Worm (Caenorhabditis elegans): ENCODE data around the gene C17G1.5.

The C17G1.5 gene

DNA sequence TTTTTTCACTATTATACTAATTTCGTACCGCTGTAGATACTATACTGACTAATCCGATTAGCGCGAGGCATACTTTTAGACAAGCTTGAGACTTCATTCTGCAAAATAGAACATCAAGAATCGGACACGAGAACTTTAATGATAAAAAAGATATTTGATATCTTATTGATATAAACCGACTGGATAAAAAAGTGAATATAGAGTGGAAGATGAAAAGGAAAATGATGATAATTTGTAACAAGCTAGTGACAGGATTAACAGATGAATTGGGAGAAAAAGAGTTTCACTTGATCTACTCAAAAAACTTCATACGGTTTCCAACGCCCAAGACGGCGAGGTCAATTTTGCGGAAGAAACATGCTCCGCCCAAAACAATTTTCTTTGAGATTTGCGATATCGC is 10.4 kb downstream of the C17G1.5 start, which contains the start of gene nas-37:
Gene nas-37 (minus strand): TSS at position 101 of the 400 bp plus-strand sequence.
- TF ChIP-seq M03D4.4 (tag; optimal IDR thresholded peaks at IDR 0.05) (no peak), ztf-11 (tag; optimal IDR thresholded peaks at IDR 0.05) (no peak), ceh-39 (tag; optimal IDR thresholded peaks at IDR 0.05) (no peak)

ce11 chrX:9954483-9955041 is 16.0 kb downstream of the C17G1.5 start, which contains the start of gene cysl-1:
Gene cysl-1, minus strand, starts transcription at chrX:9954533.
- peak; percentile 42 for TF ChIP-seq unc-62 (GFP tag; optimal IDR thresholded peaks at IDR 0.05)
- peak; percentile 51 for TF ChIP-seq unc-120 (tag; optimal IDR thresholded peaks at IDR 0.05; ENCODE audit: poor library complexity, severe bottlenecking)
- TF ChIP-seq hlh-1 (tag; optimal IDR thresholded peaks at IDR 0.05): peak; percentile 85
- no peak for TF ChIP-seq mab-5 (tag; optimal IDR thresholded peaks at IDR 0.05)

DNA sequence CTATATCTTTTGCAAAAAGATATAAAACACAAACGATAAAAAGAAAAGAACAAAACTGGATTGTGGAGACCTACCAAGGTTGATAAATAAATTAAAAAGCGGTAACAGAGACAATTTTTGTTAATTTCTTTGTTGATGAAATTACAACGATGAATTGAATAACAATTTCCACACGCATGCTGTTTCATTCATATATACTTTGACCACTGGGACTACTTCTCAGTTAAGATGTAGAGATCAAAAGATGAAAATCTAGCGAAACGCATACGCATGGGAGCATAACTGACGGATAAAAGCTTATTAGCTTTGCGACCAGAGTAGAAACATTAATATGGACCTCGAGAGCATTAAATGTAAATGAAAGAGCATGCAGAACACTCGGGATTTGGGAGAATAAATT is 17.4 kb downstream of the C17G1.5 start:
- TF ChIP-seq ces-1 (GFP tag; optimal IDR thresholded peaks at IDR 0.05) (peak; percentile 66), snpc-4 (tag; optimal IDR thresholded peaks at IDR 0.05) (no peak), unc-120 (tag; optimal IDR thresholded peaks at IDR 0.05; ENCODE audit: poor library complexity, severe bottlenecking) (no peak), cnd-1 (tag; optimal IDR thresholded peaks at IDR 0.05) (no peak)

DNA sequence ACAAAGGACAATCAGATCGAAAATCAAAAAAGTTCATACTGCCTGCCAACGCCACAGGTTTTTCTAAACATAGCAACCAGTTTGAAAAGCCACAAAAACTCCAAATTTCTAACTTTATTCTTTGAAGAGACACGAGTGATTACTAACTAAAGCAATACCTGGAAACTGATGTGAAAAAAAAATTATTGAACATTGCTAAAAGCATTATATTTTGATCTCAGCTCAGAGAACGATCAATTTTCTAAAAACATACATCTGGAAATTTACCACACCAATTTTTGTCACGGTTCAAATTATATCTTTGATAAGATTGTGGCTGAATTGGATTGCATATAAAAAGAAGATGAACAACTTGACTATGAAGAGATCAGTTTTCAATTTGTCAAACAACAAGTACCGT is 18.8 kb downstream of the C17G1.5 start:
- no peak for TF ChIP-seq ztf-11 (tag; optimal IDR thresholded peaks at IDR 0.05)

ce11 chrX:9958561-9958960 is 20.0 kb downstream of the C17G1.5 start, which contains the start of gene ZC506.1:
Gene ZC506.1, plus strand, starts transcription at chrX:9958960.
- TF ChIP-seq ceh-83 (GFP tag; optimal IDR thresholded peaks at IDR 0.05) (no peak), lsy-2 (tag; optimal IDR thresholded peaks at IDR 0.05) (peak; percentile 73), pha-4 (tag; optimal IDR thresholded peaks at IDR 0.05) (peak; percentile 94), nhr-28 (tag; optimal IDR thresholded peaks at IDR 0.05) (no peak), zip-8 (tag; optimal IDR thresholded peaks at IDR 0.05) (no peak), sptf-1 (tag; optimal IDR thresholded peaks at IDR 0.05) (peak; percentile 81), drap-1 (GFP tag; optimal IDR thresholded peaks at IDR 0.05) (peak; percentile 76), nhr-2 (tag; optimal IDR thresholded peaks at IDR 0.05) (no peak), elt-1 (tag; optimal IDR thresholded peaks at IDR 0.05; ENCODE audit: borderline replicate concordance, insufficient read depth) (no peak), lin-32 (GFP tag; optimal IDR thresholded peaks at IDR 0.05) (no peak), flh-1 (GFP tag; optimal IDR thresholded peaks at IDR 0.05) (no peak), elt-3 (tag; optimal IDR thresholded peaks at IDR 0.05) (peak; percentile 22), bed-3 (GFP tag; optimal IDR thresholded peaks at IDR 0.05) (no peak), blmp-1 (tag; optimal IDR thresholded peaks at IDR 0.05) (no peak), snpc-4 (tag; optimal IDR thresholded peaks at IDR 0.05) (no peak), M03D4.4 (tag; optimal IDR thresholded peaks at IDR 0.05) (peak; percentile 70), ztf-11 (tag; optimal IDR thresholded peaks at IDR 0.05) (peak; percentile 83), cnd-1 (tag; optimal IDR thresholded peaks at IDR 0.05) (peak; percentile 83), ham-2 (GFP tag; optimal IDR thresholded peaks at IDR 0.05) (peak; percentile 8), nhr-12 (tag; optimal IDR thresholded peaks at IDR 0.05) (no peak), unc-62 (GFP tag; optimal IDR thresholded peaks at IDR 0.05) (peak; percentile 82), hlh-1 (tag; optimal IDR thresholded peaks at IDR 0.05) (peak; percentile 84), mls-2 (tag; optimal IDR thresholded peaks at IDR 0.05) (peak; percentile 87), ceh-39 (tag; optimal IDR thresholded peaks at IDR 0.05) (peak; percentile 89), nhr-237 (tag; optimal IDR thresholded peaks at IDR 0.05) (peak; percentile 90), mab-5 (tag; optimal IDR thresholded peaks at IDR 0.05) (no peak), unc-120 (tag; optimal IDR thresholded peaks at IDR 0.05; ENCODE audit: poor library complexity, severe bottlenecking) (peak; percentile 78), tbx-8 (GFP tag; optimal IDR thresholded peaks at IDR 0.05) (no peak), mep-1 (tag; optimal IDR thresholded peaks at IDR 0.05) (peak; percentile 98), nhr-76 (tag; optimal IDR thresholded peaks at IDR 0.05) (no peak), unc-39 (tag; optimal IDR thresholded peaks at IDR 0.05) (no peak), ceh-43 (GFP tag; optimal IDR thresholded peaks at IDR 0.05) (peak; percentile 10), ces-1 (GFP tag; optimal IDR thresholded peaks at IDR 0.05) (peak; percentile 81), lin-13 (tag; optimal IDR thresholded peaks at IDR 0.05) (peak; percentile 89)

All from whole organism, mixed stage, embryonic.